Fruit fly (Drosophila melanogaster) whole organism, embryonic: Measurements from ENCODE around the gene CG10341.

ENCODE experiments used
- Antp ChIP-seq: fragments of 200-800 bp; sonication (Bioruptor generic); optimal IDR thresholded peaks from 3 replicates; lab custom pipeline; 2016; ENCODE audit warnings: missing biosample characterization, missing genetic modification characterization
- CG10431 ChIP-seq: fragments of 200-800 bp; sonication (Bioruptor generic); optimal IDR thresholded peaks from 3 replicates; lab custom pipeline; 2018; ENCODE audit warnings: missing biosample characterization, mild to moderate bottlenecking, missing genetic modification characterization
- CG10462 ChIP-seq: fragments of 200-800 bp; sonication (Bioruptor generic); optimal IDR thresholded peaks from 2 replicates; lab custom pipeline; 2016; ENCODE audit warnings: missing biosample characterization, missing genetic modification characterization
- CG11093 ChIP-seq: fragments of 200-800 bp; sonication (Bioruptor generic); IDR thresholded peaks from 3 replicates; pipeline ENCODE4 v1.3.6; 2022; ENCODE audit warnings: missing biosample characterization, missing genetic modification characterization
- CG11247 ChIP-seq: fragments of 200-800 bp; sonication (Bioruptor generic); IDR thresholded peaks from 2 replicates; pipeline ENCODE4 v1.3.6; 2022; ENCODE audit warnings: missing biosample characterization, missing genetic modification characterization
- CG12744 ChIP-seq: fragments of 200-800 bp; sonication (Bioruptor generic); optimal IDR thresholded peaks from 2 replicates; lab custom pipeline; 2016; ENCODE audit warnings: missing biosample characterization, missing genetic modification characterization
- CG14050 ChIP-seq: fragments of 200-800 bp; sonication (Bioruptor generic); IDR thresholded peaks from 3 replicates; pipeline ENCODE4 v1.3.6; 2022; ENCODE audit warnings: missing biosample characterization, missing genetic modification characterization
- CG1529 ChIP-seq: fragments of 200-800 bp; sonication (Bioruptor generic); optimal IDR thresholded peaks from 3 replicates; lab custom pipeline; 2018; ENCODE audit warnings: missing biosample characterization, missing genetic modification characterization
- CG15514 ChIP-seq: fragments of 200-800 bp; sonication (Bioruptor generic); optimal IDR thresholded peaks from 3 replicates; lab custom pipeline; 2017; ENCODE audit warnings: missing biosample characterization, missing genetic modification characterization, mild to moderate bottlenecking, moderate library complexity, missing genetic modification reagents
- CG16863 ChIP-seq: fragments of 200-800 bp; sonication (Bioruptor generic); optimal IDR thresholded peaks from 3 replicates; lab custom pipeline; 2016; ENCODE audit warnings: missing biosample characterization, missing genetic modification characterization
- CG2678 ChIP-seq: fragments of 200-800 bp; sonication (Bioruptor generic); optimal IDR thresholded peaks from 3 replicates; lab custom pipeline; 2019; ENCODE audit warnings: missing biosample characterization, mild to moderate bottlenecking, missing genetic modification characterization, moderate library complexity
- CG34422 ChIP-seq: fragments of 200-800 bp; sonication (Bioruptor generic); IDR thresholded peaks from 3 replicates; pipeline ENCODE4 v1.3.6; 2022; ENCODE audit warnings: missing biosample characterization, missing genetic modification characterization
- CG4707 ChIP-seq: fragments of 200-800 bp; sonication (Bioruptor generic); optimal IDR thresholded peaks from 2 replicates; lab custom pipeline; 2018; ENCODE audit warnings: missing biosample characterization, mild to moderate bottlenecking, missing genetic modification characterization, moderate library complexity
- CG7745 ChIP-seq: fragments of 200-800 bp; sonication (Bioruptor generic); optimal IDR thresholded peaks from 2 replicates; lab custom pipeline; 2018; ENCODE audit warnings: missing biosample characterization, mild to moderate bottlenecking, missing genetic modification characterization, moderate library complexity
- CG7928 ChIP-seq: fragments of 200-800 bp; sonication (Bioruptor generic); optimal IDR thresholded peaks from 2 replicates; lab custom pipeline; 2017; ENCODE audit warnings: missing biosample characterization, mild to moderate bottlenecking, missing genetic modification characterization
- CG8765 ChIP-seq: fragments of 200-800 bp; sonication (Bioruptor generic); IDR thresholded peaks from 2 replicates; pipeline ENCODE4 v1.3.6; 2022; ENCODE audit warnings: missing biosample characterization, missing genetic modification characterization
- CG9817 ChIP-seq: fragments of 200-800 bp; sonication (Bioruptor generic); optimal IDR thresholded peaks from 2 replicates; lab custom pipeline; 2018; ENCODE audit warnings: missing biosample characterization, mild to moderate bottlenecking, missing genetic modification characterization, moderate library complexity
- Camta ChIP-seq: fragments of 200-800 bp; sonication (Bioruptor generic); optimal IDR thresholded peaks from 2 replicates; lab custom pipeline; 2016; ENCODE audit warnings: missing biosample characterization, missing genetic modification characterization
- D ChIP-seq, 2 experiments: fragments of 200-800 bp in 1 of 2; fragments of >200 bp in 1 of 2; sonication (Bioruptor generic) in 1 of 2; optimal IDR thresholded peaks; 2 replicates in 1 of 2; 3 replicates in 1 of 2; lab custom pipeline; 2017; ENCODE audit warnings: mild to moderate bottlenecking in 1 of 2, missing biosample characterization in 1 of 2, missing genetic modification characterization in 1 of 2, missing genetic modification reagents in 1 of 2
- D19B ChIP-seq: fragments of 200-800 bp; sonication (Bioruptor generic); optimal IDR thresholded peaks from 2 replicates; lab custom pipeline; 2017; ENCODE audit warnings: missing biosample characterization, mild to moderate bottlenecking, missing genetic modification characterization
- Dad ChIP-seq: fragments of 200-800 bp; sonication (Bioruptor generic); optimal IDR thresholded peaks from 3 replicates; lab custom pipeline; 2016; ENCODE audit warnings: missing biosample characterization, missing genetic modification characterization
- Fer2 ChIP-seq: fragments of 200-800 bp; sonication (Bioruptor generic); optimal IDR thresholded peaks from 2 replicates; lab custom pipeline; 2018; ENCODE audit warnings: missing biosample characterization, mild to moderate bottlenecking, missing genetic modification characterization, moderate library complexity
- H15 ChIP-seq: fragments of 200-800 bp; sonication (Bioruptor generic); IDR thresholded peaks from 3 replicates; pipeline ENCODE4 v1.3.6; 2022; ENCODE audit warnings: missing biosample characterization, missing genetic modification characterization
- HHEX ChIP-seq: fragments of 200-800 bp; sonication (Bioruptor generic); optimal IDR thresholded peaks from 3 replicates; lab custom pipeline; 2017; ENCODE audit warnings: missing biosample characterization, mild to moderate bottlenecking, missing genetic modification characterization, missing genetic modification reagents
- Opbp ChIP-seq: fragments of 200-800 bp; sonication (Bioruptor generic); IDR thresholded peaks from 3 replicates; pipeline ENCODE4 v1.3.6; 2022; ENCODE audit warnings: missing biosample characterization, missing genetic modification characterization; ENCODE audit not compliant: partially characterized antibody
- Ravus ChIP-seq: fragments of 200-800 bp; sonication (Bioruptor generic); IDR thresholded peaks from 2 replicates; pipeline ENCODE4 v1.3.6; 2022; ENCODE audit warnings: missing biosample characterization, missing genetic modification characterization
- Tbp ChIP-seq: fragments of >200 bp; optimal IDR thresholded peaks from 2 replicates; lab custom pipeline; 2018; ENCODE audit warnings: missing biosample characterization, missing genetic modification characterization
- Vsx1 ChIP-seq: fragments of 200-800 bp; sonication (Bioruptor generic); optimal IDR thresholded peaks from 2 replicates; lab custom pipeline; 2017; ENCODE audit warnings: missing biosample characterization, mild to moderate bottlenecking, missing genetic modification characterization, missing genetic modification reagents
- ac ChIP-seq: fragments of 200-800 bp; sonication (Bioruptor generic); optimal IDR thresholded peaks from 3 replicates; lab custom pipeline; 2017; ENCODE audit warnings: missing biosample characterization, mild to moderate bottlenecking, missing genetic modification characterization
- al ChIP-seq: fragments of 200-800 bp; sonication (Bioruptor generic); IDR thresholded peaks from 2 replicates; pipeline ENCODE4 v1.3.6; 2022; ENCODE audit warnings: missing biosample characterization, missing genetic modification characterization
- ash1 ChIP-seq: fragments of 200-800 bp; sonication (Bioruptor generic); optimal IDR thresholded peaks from 2 replicates; lab custom pipeline; 2018; ENCODE audit warnings: missing biosample characterization, mild to moderate bottlenecking, missing genetic modification characterization
- bcd ChIP-seq: fragments of 200-800 bp; sonication (Bioruptor generic); optimal IDR thresholded peaks from 2 replicates; lab custom pipeline; 2017; ENCODE audit warnings: missing biosample characterization, mild to moderate bottlenecking, missing genetic modification characterization
- cad ChIP-seq: fragments of >200 bp; optimal IDR thresholded peaks from 2 replicates; lab custom pipeline; 2017; ENCODE audit warnings: missing biosample characterization, missing genetic modification characterization
- ci ChIP-seq: fragments of 200-800 bp; sonication (Bioruptor generic); IDR thresholded peaks from 3 replicates; pipeline ENCODE4 v1.3.6; 2022; ENCODE audit warnings: missing biosample characterization, missing genetic modification characterization
- dan ChIP-seq: fragments of 200-800 bp; sonication (Bioruptor generic); IDR thresholded peaks from 2 replicates; pipeline ENCODE4 v1.3.6; 2022; ENCODE audit warnings: missing biosample characterization, missing genetic modification characterization
- ems ChIP-seq: fragments of 200-800 bp; sonication (Bioruptor generic); optimal IDR thresholded peaks from 3 replicates; lab custom pipeline; 2016; ENCODE audit warnings: missing biosample characterization, missing genetic modification characterization
- exex ChIP-seq: fragments of 200-800 bp; sonication (Bioruptor generic); optimal IDR thresholded peaks from 4 replicates; lab custom pipeline; 2018; ENCODE audit warnings: missing biosample characterization, mild to moderate bottlenecking, missing genetic modification characterization, moderate library complexity
- hbn ChIP-seq: fragments of 200-800 bp; sonication (Bioruptor generic); IDR thresholded peaks from 2 replicates; pipeline ENCODE4 v1.3.6; 2022; ENCODE audit warnings: missing biosample characterization, missing genetic modification characterization; ENCODE audit not compliant: partially characterized antibody
- inv ChIP-seq: fragments of 200-800 bp; sonication (Bioruptor generic); IDR thresholded peaks from 2 replicates; pipeline ENCODE4 v1.3.6; 2022; ENCODE audit warnings: missing biosample characterization, missing genetic modification characterization; ENCODE audit not compliant: partially characterized antibody
- kay ChIP-seq: fragments of 200-800 bp; sonication (Bioruptor generic); optimal IDR thresholded peaks from 2 replicates; lab custom pipeline; 2016; ENCODE audit warnings: missing biosample characterization, missing genetic modification characterization
- luna ChIP-seq: fragments of 200-800 bp; sonication (Bioruptor generic); optimal IDR thresholded peaks from 2 replicates; lab custom pipeline; 2016; ENCODE audit warnings: missing biosample characterization, missing genetic modification characterization
- mam ChIP-seq: fragments of 200-800 bp; sonication (Bioruptor generic); optimal IDR thresholded peaks from 3 replicates; lab custom pipeline; 2016; ENCODE audit warnings: missing biosample characterization, missing genetic modification characterization
- nerfin-1 ChIP-seq: fragments of 200-800 bp; sonication (Bioruptor generic); optimal IDR thresholded peaks from 3 replicates; lab custom pipeline; 2019; ENCODE audit warnings: missing biosample characterization, mild to moderate bottlenecking, missing genetic modification characterization, moderate library complexity
- nom ChIP-seq: fragments of 200-800 bp; sonication (Bioruptor generic); optimal IDR thresholded peaks from 2 replicates; lab custom pipeline; 2017; ENCODE audit warnings: missing biosample characterization, missing genetic modification characterization, mild to moderate bottlenecking, moderate library complexity, missing genetic modification reagents
- pb ChIP-seq: fragments of 200-800 bp; sonication (Bioruptor generic); optimal IDR thresholded peaks from 3 replicates; lab custom pipeline; 2016; ENCODE audit warnings: missing biosample characterization, missing genetic modification characterization
- schlank ChIP-seq: fragments of 200-800 bp; sonication (Bioruptor generic); optimal IDR thresholded peaks from 2 replicates; lab custom pipeline; 2018; ENCODE audit warnings: missing biosample characterization, mild to moderate bottlenecking, missing genetic modification characterization
- sug ChIP-seq: fragments of 200-800 bp; optimal IDR thresholded peaks from 2 replicates; lab custom pipeline; 2019; ENCODE audit warnings: missing biosample characterization, mild to moderate bottlenecking, missing genetic modification characterization, moderate library complexity
- tgo ChIP-seq: fragments of 200-800 bp; sonication (Bioruptor generic); IDR thresholded peaks from 3 replicates; pipeline ENCODE4 v1.3.6; 2022; ENCODE audit warnings: missing biosample characterization, missing genetic modification characterization
- wek ChIP-seq: fragments of 200-800 bp; sonication (Bioruptor generic); optimal IDR thresholded peaks from 3 replicates; lab custom pipeline; 2018; ENCODE audit warnings: missing biosample characterization, mild to moderate bottlenecking, missing genetic modification characterization, moderate library complexity
- zf30C ChIP-seq: fragments of 200-800 bp; sonication (Bioruptor generic); optimal IDR thresholded peaks from 3 replicates; lab custom pipeline; 2018; ENCODE audit warnings: missing biosample characterization, mild to moderate bottlenecking, missing genetic modification characterization

CG10341 gene

dm6 chr2L:18705617-18706046 is 7.1 kb downstream of the CG10341 start, which contains the start of gene Jwa (continued):
- TF ChIP-seq bcd (peak; percentile 78), CG10431 (GFP tag; lab: Kevin White, UChicago) (peak; percentile 52), CG7745 (tag; lab: Kevin White, UChicago) (no peak), CG16863 (peak; percentile 84), Vsx1 (peak; percentile 81), Dad (GFP tag; lab: Kevin White, UChicago) (peak; percentile 76), HHEX (peak; percentile 67), ems (GFP tag; lab: Kevin White, UChicago) (peak; percentile 93), kay (GFP tag; lab: Kevin White, UChicago) (peak; percentile 89), ci (GFP tag; lab: Robert Waterston, UW) (peak; percentile 94), zf30C (GFP tag; lab: Kevin White, UChicago) (no peak), CG8765 (GFP tag; lab: Robert Waterston, UW) (peak; percentile 92), ash1 (GFP tag; lab: Kevin White, UChicago) (no peak), CG11247 (GFP tag; lab: Robert Waterston, UW) (peak; percentile 87), mam (peak; percentile 93), nerfin-1 (tag; lab: Kevin White, UChicago) (peak; percentile 89), ac (peak; percentile 71), CG1529 (GFP tag; lab: Kevin White, UChicago) (peak; percentile 90), CG10462 (GFP tag; lab: Kevin White, UChicago) (peak; percentile 77), wek (no peak), dan (GFP tag; lab: Robert Waterston, UW) (peak; percentile 74), CG15514 (GFP tag; lab: Kevin White, UChicago) (peak; percentile 78), exex (tag; lab: Kevin White, UChicago) (no peak), Opbp (GFP tag; lab: Robert Waterston, UW) (peak; percentile 97), Antp (GFP tag; lab: Kevin White, UChicago) (peak; percentile 94), CG9817 (tag; lab: Kevin White, UChicago) (peak; percentile 94), CG12744 (GFP tag; lab: Kevin White, UChicago) (peak; percentile 87), Tbp (GFP tag; lab: Kevin White, UChicago) (no peak), cad (GFP tag; lab: Kevin White, UChicago) (no peak), Fer2 (tag; lab: Kevin White, UChicago) (peak; percentile 70), pb (GFP tag; lab: Kevin White, UChicago) (peak; percentile 67), inv (GFP tag; lab: Robert Waterston, UW) (peak; percentile 100), CG14050 (GFP tag; lab: Robert Waterston, UW) (peak; percentile 90), schlank (tag; lab: Kevin White, UChicago) (peak; percentile 72), CG2678 (peak; percentile 85), CG11093 (GFP tag; lab: Robert Waterston, UW) (peak; percentile 78; the same call in 2 of the 3 replicates), D (optimal IDR thresholded peaks at IDR 0.05; lab: Kevin White, UChicago) (no peak), D (GFP tag; optimal IDR thresholded peaks at IDR 0.05; lab: Kevin White, UChicago) (peak; percentile 80), CG7928 (peak; percentile 44), tgo (GFP tag; lab: Robert Waterston, UW) (peak; percentile 91), CG4707 (peak; percentile 42), Camta (GFP tag; lab: Kevin White, UChicago) (peak; percentile 89), CG34422 (peak; percentile 93), luna (no peak), sug (peak; percentile 91), Ravus (GFP tag; lab: Robert Waterston, UW) (peak; percentile 53), nom (GFP tag; lab: Kevin White, UChicago) (peak; percentile 38), H15 (GFP tag; lab: Robert Waterston, UW) (peak; percentile 88), al (peak; percentile 96), D19B (peak; percentile 44), hbn (GFP tag; lab: Robert Waterston, UW) (peak; percentile 100)
